Fruit fly (Drosophila melanogaster) whole organism, embryonic: ENCODE data around the gene Rhp.

ENCODE experiments used
- Bdp1 ChIP-seq: fragments of 200-800 bp; sonication (Bioruptor generic); optimal IDR thresholded peaks from 3 replicates; lab custom pipeline; 2016; ENCODE audit warnings: missing biosample characterization, missing genetic modification characterization
- CG10274 ChIP-seq: fragments of 200-800 bp; sonication (Bioruptor generic); optimal IDR thresholded peaks from 3 replicates; lab custom pipeline; 2017; ENCODE audit warnings: missing biosample characterization, mild to moderate bottlenecking, missing genetic modification characterization
- CG12744 ChIP-seq: fragments of 200-800 bp; sonication (Bioruptor generic); optimal IDR thresholded peaks from 2 replicates; lab custom pipeline; 2016; ENCODE audit warnings: missing biosample characterization, missing genetic modification characterization
- CG13775 ChIP-seq: fragments of 200-800 bp; sonication (Bioruptor generic); optimal IDR thresholded peaks from 3 replicates; lab custom pipeline; 2017; ENCODE audit warnings: missing biosample characterization, mild to moderate bottlenecking, missing genetic modification characterization
- CG14441 ChIP-seq: fragments of 200-800 bp; sonication (Bioruptor generic); IDR thresholded peaks from 2 replicates; pipeline ENCODE4 v1.3.6; 2022; ENCODE audit warnings: missing biosample characterization, missing genetic modification characterization
- CG14667 ChIP-seq: fragments of 200-800 bp; sonication (Bioruptor generic); IDR thresholded peaks from 2 replicates; pipeline ENCODE4 v1.3.6; 2022; ENCODE audit warnings: missing biosample characterization, missing genetic modification characterization
- CG14860 ChIP-seq: fragments of 200-800 bp; sonication (Bioruptor generic); IDR thresholded peaks from 3 replicates; pipeline ENCODE4 v1.3.6; 2022; ENCODE audit warnings: missing biosample characterization, missing genetic modification characterization; ENCODE audit not compliant: partially characterized antibody
- CG15514 ChIP-seq: fragments of 200-800 bp; sonication (Bioruptor generic); optimal IDR thresholded peaks from 3 replicates; lab custom pipeline; 2017; ENCODE audit warnings: missing biosample characterization, missing genetic modification characterization, mild to moderate bottlenecking, moderate library complexity, missing genetic modification reagents
- CG17186 ChIP-seq: fragments of 200-800 bp; sonication (Bioruptor generic); optimal IDR thresholded peaks from 3 replicates; lab custom pipeline; 2017; ENCODE audit warnings: missing biosample characterization, missing genetic modification reagents, missing genetic modification characterization
- CG17361 ChIP-seq: fragments of 200-800 bp; sonication (Bioruptor generic); IDR thresholded peaks from 3 replicates; pipeline ENCODE4 v1.3.6; 2022; ENCODE audit warnings: missing biosample characterization, missing genetic modification characterization
- CG17829 ChIP-seq: fragments of 200-800 bp; optimal IDR thresholded peaks from 2 replicates; lab custom pipeline; 2019; ENCODE audit warnings: missing biosample characterization, mild to moderate bottlenecking, missing genetic modification characterization, moderate library complexity
- CG18011 ChIP-seq: fragments of 200-800 bp; sonication (Bioruptor generic); optimal IDR thresholded peaks from 2 replicates; lab custom pipeline; 2017; ENCODE audit warnings: missing biosample characterization, missing genetic modification characterization, mild to moderate bottlenecking, moderate library complexity, missing genotype
- CG2129 ChIP-seq: fragments of 200-800 bp; sonication (Bioruptor generic); IDR thresholded peaks from 2 replicates; pipeline ENCODE4 v1.3.6; 2022; ENCODE audit warnings: missing biosample characterization, missing genetic modification characterization; ENCODE audit not compliant: partially characterized antibody
- CG2202 ChIP-seq: fragments of 200-800 bp; sonication (Bioruptor generic); optimal IDR thresholded peaks from 2 replicates; lab custom pipeline; 2018; ENCODE audit warnings: missing biosample characterization, mild to moderate bottlenecking, missing genetic modification characterization
- CG30020 ChIP-seq: fragments of 200-800 bp; optimal IDR thresholded peaks from 2 replicates; lab custom pipeline; 2019; ENCODE audit warnings: missing biosample characterization, mild to moderate bottlenecking, missing genetic modification characterization, moderate library complexity
- CG3065 ChIP-seq: fragments of 200-800 bp; sonication (Bioruptor generic); optimal IDR thresholded peaks from 2 replicates; lab custom pipeline; 2016; ENCODE audit warnings: missing biosample characterization, missing genetic modification characterization
- CG3281 ChIP-seq: fragments of 200-800 bp; sonication (Bioruptor generic); optimal IDR thresholded peaks from 3 replicates; lab custom pipeline; 2017; ENCODE audit warnings: missing biosample characterization, mild to moderate bottlenecking, missing genetic modification characterization
- CG4617 ChIP-seq: fragments of 200-800 bp; sonication (Bioruptor generic); optimal IDR thresholded peaks from 3 replicates; lab custom pipeline; 2016; ENCODE audit warnings: missing biosample characterization, missing genetic modification characterization, borderline replicate concordance
- CG7745 ChIP-seq: fragments of 200-800 bp; sonication (Bioruptor generic); optimal IDR thresholded peaks from 2 replicates; lab custom pipeline; 2018; ENCODE audit warnings: missing biosample characterization, mild to moderate bottlenecking, missing genetic modification characterization, moderate library complexity
- CG7963 ChIP-seq: fragments of 200-800 bp; sonication (Bioruptor generic); IDR thresholded peaks from 3 replicates; pipeline ENCODE4 v1.3.6; 2022; ENCODE audit warnings: missing biosample characterization, missing genetic modification characterization; ENCODE audit not compliant: partially characterized antibody
- E2f1 ChIP-seq: fragments of 200-800 bp; sonication (Bioruptor generic); IDR thresholded peaks from 2 replicates; pipeline ENCODE4 v1.3.6; 2022; ENCODE audit warnings: missing biosample characterization, missing genetic modification characterization
- ERR ChIP-seq: fragments of 200-800 bp; sonication (Bioruptor generic); optimal IDR thresholded peaks from 2 replicates; lab custom pipeline; 2016; ENCODE audit warnings: missing biosample characterization, missing genetic modification characterization
- H2.0 ChIP-seq: fragments of 200-800 bp; sonication (Bioruptor generic); IDR thresholded peaks from 2 replicates; pipeline ENCODE4 v1.3.6; 2022; ENCODE audit warnings: missing biosample characterization, missing genetic modification characterization
- HLH4C ChIP-seq: fragments of 200-800 bp; sonication (Bioruptor generic); IDR thresholded peaks from 3 replicates; pipeline ENCODE4 v1.3.6; 2022; ENCODE audit warnings: missing biosample characterization, missing genetic modification characterization; ENCODE audit not compliant: partially characterized antibody
- HLH54F ChIP-seq: fragments of 200-800 bp; sonication (Bioruptor generic); optimal IDR thresholded peaks from 3 replicates; lab custom pipeline; 2016; ENCODE audit warnings: missing biosample characterization, missing genetic modification characterization
- MBD-R2 ChIP-seq: fragments of 200-800 bp; sonication (Bioruptor generic); IDR thresholded peaks from 2 replicates; pipeline ENCODE4 v1.3.6; 2022; ENCODE audit warnings: missing biosample characterization, missing genetic modification characterization
- Opbp ChIP-seq: fragments of 200-800 bp; sonication (Bioruptor generic); IDR thresholded peaks from 3 replicates; pipeline ENCODE4 v1.3.6; 2022; ENCODE audit warnings: missing biosample characterization, missing genetic modification characterization; ENCODE audit not compliant: partially characterized antibody
- Rx ChIP-seq: fragments of 200-800 bp; sonication (Bioruptor generic); IDR thresholded peaks from 2 replicates; pipeline ENCODE4 v1.3.6; 2022; ENCODE audit warnings: missing biosample characterization, missing genetic modification characterization
- Trl ChIP-seq, 3 experiments: fragments of >200 bp in 2 of 3; fragments of 200-800 bp in 1 of 3; sonication (Bioruptor generic) in 1 of 3; optimal IDR thresholded peaks; 2 replicates in 1 of 3; 3 replicates in 2 of 3; lab custom pipeline; 2016 to 2017; ENCODE audit warnings: missing biosample characterization in 1 of 3, missing genetic modification characterization in 1 of 3
- al ChIP-seq: fragments of 200-800 bp; sonication (Bioruptor generic); IDR thresholded peaks from 2 replicates; pipeline ENCODE4 v1.3.6; 2022; ENCODE audit warnings: missing biosample characterization, missing genetic modification characterization
- cad ChIP-seq: fragments of >200 bp; optimal IDR thresholded peaks from 2 replicates; lab custom pipeline; 2017; ENCODE audit warnings: missing biosample characterization, missing genetic modification characterization
- cato ChIP-seq: fragments of 200-800 bp; sonication (Bioruptor generic); optimal IDR thresholded peaks from 2 replicates; lab custom pipeline; 2016; ENCODE audit warnings: missing biosample characterization, missing genetic modification characterization, borderline replicate concordance
- chm ChIP-seq: fragments of 200-800 bp; sonication (Bioruptor generic); IDR thresholded peaks from 2 replicates; pipeline ENCODE4 v1.3.6; 2022; ENCODE audit warnings: missing biosample characterization, missing genetic modification characterization
- dmrt99B ChIP-seq: fragments of 200-800 bp; sonication (Bioruptor generic); optimal IDR thresholded peaks from 2 replicates; lab custom pipeline; 2018; ENCODE audit warnings: missing biosample characterization, mild to moderate bottlenecking, missing genetic modification characterization, moderate library complexity
- gsb-n ChIP-seq: fragments of 200-800 bp; sonication (Bioruptor generic); optimal IDR thresholded peaks from 3 replicates; lab custom pipeline; 2018; ENCODE audit warnings: missing biosample characterization, mild to moderate bottlenecking, missing genetic modification characterization
- h ChIP-seq: fragments of >200 bp; optimal IDR thresholded peaks from 2 replicates; lab custom pipeline; 2017
- hth ChIP-seq: fragments of >200 bp; optimal IDR thresholded peaks from 2 replicates; lab custom pipeline; 2017; ENCODE audit warnings: inconsistent platforms
- ind ChIP-seq: fragments of 200-800 bp; sonication (Bioruptor generic); optimal IDR thresholded peaks from 3 replicates; lab custom pipeline; 2016; ENCODE audit warnings: missing biosample characterization, missing genetic modification characterization
- inv ChIP-seq: fragments of 200-800 bp; sonication (Bioruptor generic); IDR thresholded peaks from 2 replicates; pipeline ENCODE4 v1.3.6; 2022; ENCODE audit warnings: missing biosample characterization, missing genetic modification characterization; ENCODE audit not compliant: partially characterized antibody
- jing ChIP-seq: fragments of 200-800 bp; sonication (Bioruptor generic); optimal IDR thresholded peaks from 2 replicates; lab custom pipeline; 2018; ENCODE audit warnings: missing biosample characterization, mild to moderate bottlenecking, missing genetic modification characterization
- sd ChIP-seq: fragments of 200-800 bp; sonication (Bioruptor generic); optimal IDR thresholded peaks from 3 replicates; lab custom pipeline; 2018; ENCODE audit warnings: missing biosample characterization, mild to moderate bottlenecking, missing genetic modification characterization, moderate library complexity
- slp2 ChIP-seq: fragments of 200-800 bp; sonication (Bioruptor generic); optimal IDR thresholded peaks from 2 replicates; lab custom pipeline; 2016; ENCODE audit warnings: missing biosample characterization, missing genetic modification characterization
- ssp ChIP-seq: fragments of 200-800 bp; sonication (Bioruptor generic); IDR thresholded peaks from 2 replicates; pipeline ENCODE4 v1.3.6; 2022; ENCODE audit warnings: missing biosample characterization, missing genetic modification characterization
- sug ChIP-seq: fragments of 200-800 bp; optimal IDR thresholded peaks from 2 replicates; lab custom pipeline; 2019; ENCODE audit warnings: missing biosample characterization, mild to moderate bottlenecking, missing genetic modification characterization, moderate library complexity
- tio ChIP-seq: fragments of 200-800 bp; sonication (Bioruptor generic); optimal IDR thresholded peaks from 2 replicates; lab custom pipeline; 2017; ENCODE audit warnings: missing biosample characterization, missing genetic modification characterization, inconsistent platforms
- trem ChIP-seq: fragments of 200-800 bp; optimal IDR thresholded peaks from 3 replicates; lab custom pipeline; 2019; ENCODE audit warnings: missing biosample characterization, mild to moderate bottlenecking, missing genetic modification characterization, moderate library complexity
- vnd ChIP-seq: fragments of 200-800 bp; sonication (Bioruptor generic); IDR thresholded peaks from 3 replicates; pipeline ENCODE4 v1.3.6; 2022; ENCODE audit warnings: missing biosample characterization, missing genetic modification characterization; ENCODE audit not compliant: partially characterized antibody
- wdn ChIP-seq: fragments of 200-800 bp; sonication (Bioruptor generic); IDR thresholded peaks from 2 replicates; pipeline ENCODE4 v1.3.6; 2022; ENCODE audit warnings: missing biosample characterization, missing genetic modification characterization
- zfh1 ChIP-seq: fragments of 200-800 bp; sonication (Bioruptor generic); IDR thresholded peaks from 3 replicates; pipeline ENCODE4 v1.3.6; 2022; ENCODE audit warnings: missing biosample characterization, missing genetic modification characterization

Rhp gene

DNA sequence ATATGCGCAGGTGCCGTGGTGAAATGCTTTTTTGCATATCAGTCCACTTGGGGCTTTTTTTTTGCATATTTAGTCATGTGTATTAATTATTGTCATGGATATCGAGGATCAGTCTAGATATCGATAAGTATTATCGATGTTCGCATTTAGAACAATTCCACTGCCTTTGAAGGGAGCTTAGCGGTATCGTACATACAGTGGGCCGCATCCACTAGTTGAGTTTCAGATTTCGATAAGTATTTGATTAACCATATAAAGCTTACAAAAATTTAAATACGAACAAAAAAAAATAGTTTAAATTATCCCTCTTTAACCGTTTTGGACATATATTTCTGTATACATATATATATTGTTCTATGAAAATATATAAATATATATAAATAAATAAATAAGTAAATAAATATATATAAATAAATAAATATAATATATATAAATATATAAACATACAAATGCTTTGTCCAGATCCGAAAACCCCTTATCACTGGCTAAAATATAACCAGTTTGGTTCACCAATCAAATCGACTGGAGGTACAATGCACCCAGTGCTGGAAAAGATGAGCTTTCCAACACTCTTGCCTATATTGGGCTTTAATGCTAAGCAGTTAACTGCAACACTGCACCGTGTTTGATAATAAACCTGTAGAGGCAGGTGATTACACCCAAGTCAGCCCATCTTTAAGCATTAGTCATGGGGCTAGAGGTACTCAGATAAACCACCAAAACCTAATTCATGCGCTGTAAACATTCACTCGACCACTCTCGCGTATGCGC is 14.4 kb downstream of the Rhp start (continued):
- TF ChIP-seq al (GFP tag; lab: Robert Waterston, UW) (no peak), HLH54F (GFP tag; lab: Kevin White, UChicago) (no peak), CG7745 (no peak), slp2 (GFP tag; lab: Kevin White, UChicago) (no peak), hth (lab: Kevin White, UChicago) (no peak), CG3065 (GFP tag; lab: Kevin White, UChicago) (no peak), CG4617 (GFP tag; lab: Kevin White, UChicago) (peak; percentile 31), ind (GFP tag; lab: Kevin White, UChicago) (peak; percentile 3), tio (GFP tag; lab: Kevin White, UChicago) (no peak), H2.0 (GFP tag; lab: Robert Waterston, UW) (no peak), ERR (no peak), CG15514 (peak; percentile 47), CG17361 (GFP tag; lab: Robert Waterston, UW) (no peak), Opbp (peak; percentile 88; the same call in 2 of the 3 replicates), CG14860 (peak; percentile 74), sd (peak; percentile 30), sug (tag; lab: Kevin White, UChicago) (peak; percentile 54), CG10274 (no peak), dmrt99B (tag; lab: Kevin White, UChicago) (peak; percentile 4), CG2129 (GFP tag; lab: Robert Waterston, UW) (peak; percentile 56), MBD-R2 (GFP tag; lab: Robert Waterston, UW) (peak; percentile 44), CG12744 (GFP tag; lab: Kevin White, UChicago) (no peak), CG2202 (no peak), CG3281 (GFP tag; lab: Kevin White, UChicago) (peak; percentile 32), Rx (GFP tag; lab: Robert Waterston, UW) (no peak), CG30020 (tag; lab: Kevin White, UChicago) (peak; percentile 83), CG17186 (GFP tag; lab: Kevin White, UChicago) (no peak), CG14667 (GFP tag; lab: Robert Waterston, UW) (no peak), zfh1 (GFP tag; lab: Robert Waterston, UW) (0 out of 3 replicates have a peak, but pooled peaks have one; percentile 24), vnd (peak; percentile 59; the same call in 2 of the 3 replicates), gsb-n (tag; lab: Kevin White, UChicago) (no peak), E2f1 (GFP tag; lab: Robert Waterston, UW) (no peak), chm (GFP tag; lab: Robert Waterston, UW) (no peak), CG13775 (GFP tag; lab: Kevin White, UChicago) (peak; percentile 0), inv (GFP tag; lab: Robert Waterston, UW) (peak; percentile 70), CG18011 (GFP tag; lab: Kevin White, UChicago) (no peak), HLH4C (peak; percentile 70), cato (no peak), trem (tag; lab: Kevin White, UChicago) (peak; percentile 11), ssp (GFP tag; lab: Robert Waterston, UW) (peak; percentile 72), h (lab: Kevin White, UChicago) (no peak), jing (GFP tag; lab: Kevin White, UChicago) (no peak), wdn (GFP tag; lab: Robert Waterston, UW) (no peak), CG14441 (GFP tag; lab: Robert Waterston, UW) (no peak), CG7963 (GFP tag; lab: Robert Waterston, UW) (0 out of 3 replicates have a peak, but pooled peaks have one; percentile 38), Bdp1 (GFP tag; lab: Kevin White, UChicago) (no peak), Trl (optimal IDR thresholded peaks at IDR 0.05; lab: Kevin White, UChicago) (no peak), Trl (GFP tag; optimal IDR thresholded peaks at IDR 0.05; lab: Kevin White, UChicago) (no peak), CG17829 (peak; percentile 33), cad (GFP tag; lab: Kevin White, UChicago) (no peak)
